Fruit fly (Drosophila melanogaster): Measurements from ENCODE around the gene aly.

The aly gene

DNA sequence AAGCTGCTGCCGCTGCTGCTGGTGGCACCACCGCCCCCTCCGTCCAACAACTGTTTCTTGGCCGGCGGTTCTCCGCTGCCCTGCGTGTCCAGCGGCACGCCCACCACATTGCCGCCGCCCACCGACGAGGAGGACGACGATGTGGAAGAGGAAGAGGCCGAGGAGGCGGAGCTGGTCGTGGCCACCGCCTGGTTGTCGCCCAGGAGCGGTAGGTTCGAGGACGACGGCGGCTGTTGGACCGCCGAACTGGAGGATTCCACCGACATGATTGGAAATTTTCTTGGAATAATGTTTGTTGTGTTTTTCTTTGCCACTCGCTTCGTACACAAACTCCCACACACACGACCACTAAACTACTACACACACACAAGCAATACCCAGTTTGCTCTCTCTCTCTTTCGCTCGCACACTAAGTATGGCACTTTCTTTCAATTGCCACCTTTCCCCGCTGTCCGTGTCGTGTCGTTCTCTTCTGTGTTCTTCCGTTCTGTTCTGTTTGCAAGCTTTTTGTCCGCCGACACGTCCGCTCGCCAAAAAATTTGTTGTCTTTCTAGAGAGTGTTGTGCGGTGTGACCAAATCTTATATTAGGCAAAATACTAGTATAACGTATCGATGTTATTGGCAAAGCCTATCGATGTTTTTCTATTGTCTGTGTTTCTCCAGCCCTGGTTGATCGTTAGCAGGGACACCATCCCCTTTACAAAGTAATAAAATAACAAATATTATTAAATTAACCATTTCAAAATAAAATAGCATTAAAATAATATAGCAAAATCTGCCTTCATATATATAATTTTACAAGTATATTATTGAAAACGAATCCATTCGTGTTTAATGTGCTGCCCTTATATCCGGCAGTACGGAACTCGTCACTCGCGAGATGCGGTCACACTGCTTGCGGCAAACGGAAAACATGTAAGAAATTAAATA is 44.2 kb upstream of the aly start, which contains the start of the genes CG32486 and PAN3 (continued):
- TF ChIP-seq dpn (GFP tag; optimal IDR thresholded peaks at IDR 0.05): peak; percentile 21 to 46
- no peak; the same call in 1 of the 2 replicates for TF ChIP-seq slbo (GFP tag; IDR thresholded peaks at IDR 0.05)
- peak; percentile 69 for TF ChIP-seq hbn (GFP tag; IDR thresholded peaks at IDR 0.05; ENCODE audit: partially characterized antibody)
- no peak for TF ChIP-seq az2 (GFP tag; optimal IDR thresholded peaks at IDR 0.05)
- TF ChIP-seq CG9727 (GFP tag; optimal IDR thresholded peaks at IDR 0.05): peak; percentile 58
- peak; percentile 43; the same call in 2 of the 3 replicates for TF ChIP-seq CG17361 (GFP tag; IDR thresholded peaks at IDR 0.05)
- TF ChIP-seq ranshi (GFP tag; IDR thresholded peaks at IDR 0.05): peak; percentile 6; the same call in 1 of the 2 replicates
- peak; percentile 43 for TF ChIP-seq bigmax (GFP tag; optimal IDR thresholded peaks at IDR 0.05)
- no peak for TF ChIP-seq ro (GFP tag; IDR thresholded peaks at IDR 0.05)
- TF ChIP-seq crp (GFP tag; optimal IDR thresholded peaks at IDR 0.05): peak in 1 of 2 experiments; percentile 54
- no peak for TF ChIP-seq kay (GFP tag; optimal IDR thresholded peaks at IDR 0.05)
- TF ChIP-seq dmrt99B (tag; optimal IDR thresholded peaks at IDR 0.05): peak; percentile 4
- TF ChIP-seq CG9876 (GFP tag; optimal IDR thresholded peaks at IDR 0.05): peak; percentile 26
- no peak for TF ChIP-seq D (optimal IDR thresholded peaks at IDR 0.05)
- TF ChIP-seq D (GFP tag; optimal IDR thresholded peaks at IDR 0.05): peak; percentile 38
- no peak for TF ChIP-seq CG11696 (GFP tag; IDR thresholded peaks at IDR 0.05)
- TF ChIP-seq CG10366 (GFP tag; IDR thresholded peaks at IDR 0.05): no peak; the same call in 1 of the 2 replicates
- TF ChIP-seq CG6689 (GFP tag; IDR thresholded peaks at IDR 0.05): peak; percentile 17; the same call in 1 of the 2 replicates
- peak; percentile 71 for TF ChIP-seq CG17829 (tag; optimal IDR thresholded peaks at IDR 0.05)
- TF ChIP-seq gsb (GFP tag; IDR thresholded peaks at IDR 0.05): peak; percentile 38
- TF ChIP-seq CG15073 (GFP tag; optimal IDR thresholded peaks at IDR 0.05): no peak
- TF ChIP-seq Abd-B (GFP tag; optimal IDR thresholded peaks at IDR 0.05): peak; percentile 96
- TF ChIP-seq BEAF-32 (GFP tag; optimal IDR thresholded peaks at IDR 0.05): peak; percentile 98
- no peak for TF ChIP-seq Taf1 (GFP tag; IDR thresholded peaks at IDR 0.05)
- TF ChIP-seq Dll (GFP tag; IDR thresholded peaks at IDR 0.05; ENCODE audit: partially characterized antibody): peak; percentile 85; the same call in 3 of the 4 replicates
- peak; percentile 74 for TF ChIP-seq sug (tag; optimal IDR thresholded peaks at IDR 0.05)
- TF ChIP-seq CG15696 (tag; optimal IDR thresholded peaks at IDR 0.05): peak; percentile 17
- TF ChIP-seq CoRest (tag; optimal IDR thresholded peaks at IDR 0.05): peak; percentile 76
- TF ChIP-seq Oli (tag; optimal IDR thresholded peaks at IDR 0.05): peak; percentile 9
- no peak for TF ChIP-seq Dip2 (GFP tag; IDR thresholded peaks at IDR 0.05)
- TF ChIP-seq TFAM (GFP tag; optimal IDR thresholded peaks at IDR 0.05): no peak
- no peak for TF ChIP-seq eve (GFP tag; optimal IDR thresholded peaks at IDR 0.05)
- peak; percentile 67 for TF ChIP-seq scrt (GFP tag; optimal IDR thresholded peaks at IDR 0.05)
- no peak for TF ChIP-seq fu2 (GFP tag; optimal IDR thresholded peaks at IDR 0.05)
- TF ChIP-seq CG11247 (GFP tag; IDR thresholded peaks at IDR 0.05): peak; percentile 41; the same call in 1 of the 2 replicates
- peak; percentile 79 for TF ChIP-seq B-H2 (GFP tag; optimal IDR thresholded peaks at IDR 0.05)
- peak; percentile 55; the same call in 1 of the 3 replicates for TF ChIP-seq zfh1 (GFP tag; IDR thresholded peaks at IDR 0.05)
- peak; percentile 80 for TF ChIP-seq CG10267 (tag; optimal IDR thresholded peaks at IDR 0.05)
- no peak for TF ChIP-seq peb (GFP tag; IDR thresholded peaks at IDR 0.05)
- peak; percentile 47 for TF ChIP-seq lbe (GFP tag; optimal IDR thresholded peaks at IDR 0.05)
- TF ChIP-seq CG6791 (GFP tag; IDR thresholded peaks at IDR 0.05; ENCODE audit: partially characterized antibody): peak; percentile 83
- peak; percentile 90 for TF ChIP-seq gfzf (GFP tag; optimal IDR thresholded peaks at IDR 0.05)
- TF ChIP-seq CG31224 (GFP tag; IDR thresholded peaks at IDR 0.05): no peak
- TF ChIP-seq Drgx (GFP tag; IDR thresholded peaks at IDR 0.05): peak; percentile 26; the same call in 1 of the 2 replicates
- peak in 1 of 2 experiments; percentile 1 for TF ChIP-seq tll (GFP tag; optimal IDR thresholded peaks at IDR 0.05)
- TF ChIP-seq MTF-1 (GFP tag; optimal IDR thresholded peaks at IDR 0.05; ENCODE audit: borderline replicate concordance): peak; percentile 77
- peak; percentile 74 for TF ChIP-seq ken (GFP tag; IDR thresholded peaks at IDR 0.05)

All from whole organism, embryonic.